Fruit fly (Drosophila melanogaster): ENCODE data around the gene Cftr.

Cftr gene

DNA sequence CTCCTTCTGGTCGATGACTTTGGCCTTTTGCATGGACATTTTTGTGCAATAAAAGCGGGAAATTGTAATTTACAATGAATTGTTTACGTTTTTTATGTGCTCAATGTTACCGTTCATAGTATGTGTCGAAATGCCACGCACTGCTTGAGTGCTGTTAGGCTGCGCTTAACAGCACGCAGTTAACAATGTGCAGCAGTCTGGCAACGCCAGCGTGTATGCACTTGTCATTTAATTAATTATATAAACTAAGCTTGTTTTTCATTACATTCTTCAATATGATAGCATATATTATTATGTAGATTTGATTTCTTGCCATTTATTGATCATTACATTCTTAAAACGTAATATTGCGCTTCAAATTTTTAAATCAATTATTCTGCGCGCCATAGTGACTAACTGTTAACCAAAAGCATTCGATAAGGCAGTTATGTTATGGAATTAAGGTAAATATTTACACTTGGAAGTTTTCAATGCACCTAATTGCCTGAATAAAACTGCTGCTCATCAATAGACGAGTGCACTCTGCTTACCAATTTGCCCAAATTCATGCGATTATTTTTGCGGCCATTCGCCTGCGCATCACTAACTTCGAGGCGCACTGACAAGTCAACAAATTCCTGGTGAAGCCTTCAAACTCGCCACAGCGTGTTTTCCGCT is 41.5 kb upstream of the Cftr start, which contains the start of the genes CG13625 and mld:
TSS of gene CG13625 (minus strand) at position 119 of the 657 bp plus-strand sequence.
TSS of gene mld (plus strand) at position 612 of the 657 bp plus-strand sequence.
- peak; percentile 27 for TF ChIP-seq rgr (GFP tag; optimal IDR thresholded peaks at IDR 0.05)
- TF ChIP-seq Sp1 (GFP tag; optimal IDR thresholded peaks at IDR 0.05) = no peak
- TF ChIP-seq psq (GFP tag; optimal IDR thresholded peaks at IDR 0.05) = no peak
- no peak for TF ChIP-seq sage (GFP tag; optimal IDR thresholded peaks at IDR 0.05)
- TF ChIP-seq Myc (optimal IDR thresholded peaks at IDR 0.05) = no peak
- TF ChIP-seq sv (GFP tag; optimal IDR thresholded peaks at IDR 0.05) = no peak
- no peak for TF ChIP-seq brk (GFP tag; optimal IDR thresholded peaks at IDR 0.05)
- no peak for TF ChIP-seq CrebA (GFP tag; optimal IDR thresholded peaks at IDR 0.05; ENCODE audit: borderline replicate concordance)
- TF ChIP-seq CG9705 (GFP tag; optimal IDR thresholded peaks at IDR 0.05) = peak; percentile 13
- no peak for TF ChIP-seq fru (GFP tag; optimal IDR thresholded peaks at IDR 0.05)
- no peak for TF ChIP-seq Jra (GFP tag; optimal IDR thresholded peaks at IDR 0.05)
- TF ChIP-seq foxo (GFP tag; optimal IDR thresholded peaks at IDR 0.05) = peak in 1 of 2 experiments; percentile 16
- TF ChIP-seq lola (GFP tag; optimal IDR thresholded peaks at IDR 0.05) = no peak
- TF ChIP-seq N (GFP tag; optimal IDR thresholded peaks at IDR 0.05) = no peak
- no peak for TF ChIP-seq Rel (GFP tag; optimal IDR thresholded peaks at IDR 0.05)
- peak; percentile 11 for TF ChIP-seq Rel (tag; optimal IDR thresholded peaks at IDR 0.05)
- no peak for TF ChIP-seq jim (GFP tag; optimal IDR thresholded peaks at IDR 0.05)
- TF ChIP-seq dmrt93B (GFP tag; optimal IDR thresholded peaks at IDR 0.05) = no peak
- TF ChIP-seq Hnf4 (GFP tag; optimal IDR thresholded peaks at IDR 0.05) = peak; percentile 20
- peak; percentile 22 for TF ChIP-seq br (GFP tag; optimal IDR thresholded peaks at IDR 0.05)
- no peak for TF ChIP-seq pan (optimal IDR thresholded peaks at IDR 0.05)
- TF ChIP-seq Abd-B (GFP tag; optimal IDR thresholded peaks at IDR 0.05) = no peak
- TF ChIP-seq OdsH (GFP tag; optimal IDR thresholded peaks at IDR 0.05) = no peak
- TF ChIP-seq Dif (GFP tag; optimal IDR thresholded peaks at IDR 0.05; ENCODE audit: partially characterized antibody) = no peak
- TF ChIP-seq woc (GFP tag; optimal IDR thresholded peaks at IDR 0.05) = no peak
- no peak for TF ChIP-seq Hr78 (GFP tag; optimal IDR thresholded peaks at IDR 0.05)
- TF ChIP-seq CG32264 (GFP tag; optimal IDR thresholded peaks at IDR 0.05) = no peak
- no peak for TF ChIP-seq dsf (GFP tag; optimal IDR thresholded peaks at IDR 0.05; ENCODE audit: borderline replicate concordance)
- TF ChIP-seq usp (GFP tag; optimal IDR thresholded peaks at IDR 0.05) = no peak
- peak; percentile 37 for TF ChIP-seq HLH106 (tag; optimal IDR thresholded peaks at IDR 0.05)
- TF ChIP-seq Dfd (GFP tag; optimal IDR thresholded peaks at IDR 0.05) = no peak
- peak; percentile 35 for TF ChIP-seq h (GFP tag; optimal IDR thresholded peaks at IDR 0.05)
- no peak for TF ChIP-seq Mio (GFP tag; optimal IDR thresholded peaks at IDR 0.05)
- TF ChIP-seq GATAd (GFP tag; optimal IDR thresholded peaks at IDR 0.05) = no peak
- TF ChIP-seq Vsx2 (GFP tag; optimal IDR thresholded peaks at IDR 0.05; ENCODE audit: partially characterized antibody) = no peak
- peak; percentile 63 for TF ChIP-seq Hr83 (GFP tag; optimal IDR thresholded peaks at IDR 0.05; ENCODE audit: poor library complexity, severe bottlenecking)
- peak; percentile 67 for TF ChIP-seq tai (GFP tag; optimal IDR thresholded peaks at IDR 0.05)
- no peak for TF ChIP-seq dl (GFP tag; optimal IDR thresholded peaks at IDR 0.05; ENCODE audit: insufficient read depth in 1 of 2, partially characterized antibody in 2 of 2)
- peak; percentile 9 for TF ChIP-seq ey (GFP tag; optimal IDR thresholded peaks at IDR 0.05)

DNA sequence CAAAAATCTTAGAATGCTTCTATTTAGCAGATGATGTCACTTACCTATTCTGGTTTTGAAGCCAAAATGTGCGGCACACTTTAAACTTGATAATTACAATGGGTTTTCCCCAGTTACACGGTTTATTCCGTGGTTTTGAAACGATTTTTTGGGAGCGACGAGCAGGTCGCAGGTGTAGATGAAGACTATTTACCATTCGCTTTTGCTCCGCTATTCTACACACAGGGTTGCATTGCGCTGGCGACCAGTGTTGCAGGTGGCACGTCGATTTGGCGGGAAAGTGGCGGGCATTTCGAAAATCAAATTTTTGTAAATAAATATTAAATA is 38.9 kb upstream of the Cftr start, which contains the start of gene REPTOR:
TSS of gene REPTOR (minus strand) at position 196 of the 327 bp plus-strand sequence.
- TF ChIP-seq h (GFP tag; optimal IDR thresholded peaks at IDR 0.05) (peak; percentile 28), fru (GFP tag; optimal IDR thresholded peaks at IDR 0.05) (peak; percentile 7), Hr83 (GFP tag; optimal IDR thresholded peaks at IDR 0.05; ENCODE audit: poor library complexity, severe bottlenecking) (peak; percentile 55), rgr (GFP tag; optimal IDR thresholded peaks at IDR 0.05) (peak; percentile 53), jim (GFP tag; optimal IDR thresholded peaks at IDR 0.05) (no peak), Jra (GFP tag; optimal IDR thresholded peaks at IDR 0.05) (peak; percentile 58), Dfd (GFP tag; optimal IDR thresholded peaks at IDR 0.05) (no peak), dsf (GFP tag; optimal IDR thresholded peaks at IDR 0.05; ENCODE audit: borderline replicate concordance) (no peak), OdsH (GFP tag; optimal IDR thresholded peaks at IDR 0.05) (no peak), Dif (GFP tag; optimal IDR thresholded peaks at IDR 0.05; ENCODE audit: partially characterized antibody) (peak; percentile 65), psq (GFP tag; optimal IDR thresholded peaks at IDR 0.05) (peak; percentile 99), foxo (GFP tag; optimal IDR thresholded peaks at IDR 0.05) (peak in 1 of 2 experiments; percentile 43), br (GFP tag; optimal IDR thresholded peaks at IDR 0.05) (peak; percentile 43), Sp1 (GFP tag; optimal IDR thresholded peaks at IDR 0.05) (peak; percentile 26), Rel (GFP tag; optimal IDR thresholded peaks at IDR 0.05) (no peak), Rel (tag; optimal IDR thresholded peaks at IDR 0.05) (peak; percentile 59)

All from whole organism, wandering third instar larva.